Fruit fly (Drosophila melanogaster): ENCODE data around the gene CG3744.

Gene CG3744

DNA sequence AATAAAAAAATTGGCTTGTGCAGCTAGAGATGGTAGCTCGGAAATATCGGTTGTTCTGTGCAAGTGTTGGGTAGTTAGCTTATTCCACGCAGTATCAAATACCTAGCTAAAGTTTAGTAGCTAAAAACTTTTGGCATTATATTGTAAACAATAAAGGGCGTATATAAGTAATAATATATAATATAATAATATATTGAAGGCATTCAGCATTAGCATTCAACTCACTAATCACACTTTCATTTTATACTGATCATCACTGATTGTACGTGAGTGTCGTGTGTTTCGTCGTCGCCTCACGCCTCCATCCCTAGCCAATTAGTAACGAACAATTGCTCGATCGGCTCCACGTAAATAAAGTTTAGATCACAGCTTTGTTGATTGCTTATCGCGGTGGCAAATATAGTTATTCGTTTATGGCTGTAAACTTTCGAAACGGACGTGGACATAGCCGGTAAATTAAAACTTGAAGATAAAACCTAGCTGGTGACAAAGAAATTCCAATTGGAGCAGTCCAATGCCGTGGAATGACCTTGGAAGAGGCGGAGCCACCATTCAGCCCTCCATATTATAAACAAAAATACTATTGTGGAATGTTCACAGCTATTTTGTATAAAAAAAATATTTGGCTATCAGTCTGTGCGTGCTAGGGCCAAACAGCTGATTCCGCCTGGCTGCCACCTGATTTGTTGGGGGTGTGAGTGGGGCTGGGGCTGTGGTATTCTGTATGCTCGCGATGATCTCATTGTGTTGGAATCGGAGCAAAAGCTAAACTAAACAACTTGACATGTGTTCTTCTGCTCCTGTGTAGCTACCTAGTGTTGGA, 41.6 kb upstream of the CG3744 start, which contains the start of the genes PIG-S, sud1 and CG11168 (continued):
- TF ChIP-seq CG2116 (GFP tag; optimal IDR thresholded peaks at IDR 0.05): peak; percentile 61
- TF ChIP-seq CG9932 (GFP tag; IDR thresholded peaks at IDR 0.05): peak; percentile 89
- no peak for TF ChIP-seq CG12299 (tag; optimal IDR thresholded peaks at IDR 0.05)
- no peak for TF ChIP-seq NK7.1 (GFP tag; optimal IDR thresholded peaks at IDR 0.05)
- TF ChIP-seq phol (tag; optimal IDR thresholded peaks at IDR 0.05): peak; percentile 81
- TF ChIP-seq CG14710 (tag; optimal IDR thresholded peaks at IDR 0.05): peak; percentile 81
- TF ChIP-seq CG2199 (GFP tag; IDR thresholded peaks at IDR 0.05): no peak
- peak; percentile 59 for TF ChIP-seq bcd (GFP tag; optimal IDR thresholded peaks at IDR 0.05)
- peak in 1 of 2 experiments; percentile 16 for TF ChIP-seq tll (GFP tag; optimal IDR thresholded peaks at IDR 0.05)
- peak; percentile 73 for TF ChIP-seq CG10366 (GFP tag; IDR thresholded peaks at IDR 0.05)
- TF ChIP-seq MTF-1 (GFP tag; optimal IDR thresholded peaks at IDR 0.05; ENCODE audit: borderline replicate concordance): no peak
- peak; percentile 49 for TF ChIP-seq Usf (GFP tag; optimal IDR thresholded peaks at IDR 0.05)
- no peak for TF ChIP-seq CG4707 (GFP tag; optimal IDR thresholded peaks at IDR 0.05)
- TF ChIP-seq Asciz (GFP tag; optimal IDR thresholded peaks at IDR 0.05): no peak
- TF ChIP-seq ara (GFP tag; IDR thresholded peaks at IDR 0.05): peak; percentile 8; the same call in 1 of the 2 replicates
- TF ChIP-seq CG13775 (GFP tag; optimal IDR thresholded peaks at IDR 0.05): peak; percentile 66
- peak; percentile 72 for TF ChIP-seq CG11456 (GFP tag; IDR thresholded peaks at IDR 0.05)
- TF ChIP-seq pros (GFP tag; optimal IDR thresholded peaks at IDR 0.05): no peak
- TF ChIP-seq Meics (GFP tag; optimal IDR thresholded peaks at IDR 0.05): peak; percentile 65
- peak; percentile 55; the same call in 1 of the 2 replicates for TF ChIP-seq Ada2b (GFP tag; IDR thresholded peaks at IDR 0.05)
- TF ChIP-seq Gug (GFP tag; IDR thresholded peaks at IDR 0.05): peak; percentile 64; the same call in 3 of the 4 replicates
- peak; percentile 41 for TF ChIP-seq Elba2 (GFP tag; optimal IDR thresholded peaks at IDR 0.05)
- TF ChIP-seq ham (GFP tag; IDR thresholded peaks at IDR 0.05): no peak
- peak; percentile 81 for TF ChIP-seq CG12391 (tag; optimal IDR thresholded peaks at IDR 0.05)
- no peak for TF ChIP-seq CG8478 (optimal IDR thresholded peaks at IDR 0.05)
- peak; percentile 10 for TF ChIP-seq Antp (GFP tag; optimal IDR thresholded peaks at IDR 0.05)
- peak; percentile 95 for TF ChIP-seq vnd (GFP tag; IDR thresholded peaks at IDR 0.05; ENCODE audit: partially characterized antibody)
- TF ChIP-seq cwo (GFP tag; optimal IDR thresholded peaks at IDR 0.05): no peak
- peak; percentile 71; the same call in 1 of the 2 replicates for TF ChIP-seq tna (GFP tag; IDR thresholded peaks at IDR 0.05; ENCODE audit: partially characterized antibody)
- TF ChIP-seq CG8388 (GFP tag; optimal IDR thresholded peaks at IDR 0.05): peak; percentile 50
- TF ChIP-seq CHES-1-like (GFP tag; optimal IDR thresholded peaks at IDR 0.05): no peak
- TF ChIP-seq Pdp1 (GFP tag; optimal IDR thresholded peaks at IDR 0.05): no peak
- peak; percentile 74; the same call in 1 of the 2 replicates for TF ChIP-seq ranshi (GFP tag; IDR thresholded peaks at IDR 0.05)
- peak; percentile 96 for TF ChIP-seq Doc3 (GFP tag; IDR thresholded peaks at IDR 0.05; ENCODE audit: partially characterized antibody)
- no peak for TF ChIP-seq CG1233 (GFP tag; optimal IDR thresholded peaks at IDR 0.05)
- no peak for TF ChIP-seq CG13624 (GFP tag; optimal IDR thresholded peaks at IDR 0.05)
- no peak for TF ChIP-seq shn (GFP tag; optimal IDR thresholded peaks at IDR 0.05)
- TF ChIP-seq zen2 (GFP tag; IDR thresholded peaks at IDR 0.05; ENCODE audit: partially characterized antibody): peak; percentile 78; the same call in 2 of the 3 replicates
- TF ChIP-seq CG12744 (GFP tag; optimal IDR thresholded peaks at IDR 0.05): no peak
- peak; percentile 72 for TF ChIP-seq Dek (tag; optimal IDR thresholded peaks at IDR 0.05)
- TF ChIP-seq cato (GFP tag; optimal IDR thresholded peaks at IDR 0.05; ENCODE audit: borderline replicate concordance): peak; percentile 5
- 0 out of 2 replicates have a peak, but pooled peaks have one; percentile 30 for TF ChIP-seq E2f1 (GFP tag; IDR thresholded peaks at IDR 0.05)
- TF ChIP-seq pan (optimal IDR thresholded peaks at IDR 0.05): no peak
- peak in 1 of 2 experiments; percentile 62 for TF ChIP-seq pan (GFP tag; optimal IDR thresholded peaks at IDR 0.05 in 1 of 2, IDR thresholded peaks at IDR 0.05 in 1 of 2)
- TF ChIP-seq Ets97D (GFP tag; optimal IDR thresholded peaks at IDR 0.05): peak; percentile 5
- peak; percentile 79 for TF ChIP-seq sqz (GFP tag; optimal IDR thresholded peaks at IDR 0.05)
- peak; percentile 34 for TF ChIP-seq Fer2 (tag; optimal IDR thresholded peaks at IDR 0.05)
- no peak for TF ChIP-seq bowl (GFP tag; IDR thresholded peaks at IDR 0.05)

All from whole organism, embryonic.